Worm (Caenorhabditis elegans): ENCODE measurements around the gene ZK287.7.

Gene ZK287.7

DNA sequence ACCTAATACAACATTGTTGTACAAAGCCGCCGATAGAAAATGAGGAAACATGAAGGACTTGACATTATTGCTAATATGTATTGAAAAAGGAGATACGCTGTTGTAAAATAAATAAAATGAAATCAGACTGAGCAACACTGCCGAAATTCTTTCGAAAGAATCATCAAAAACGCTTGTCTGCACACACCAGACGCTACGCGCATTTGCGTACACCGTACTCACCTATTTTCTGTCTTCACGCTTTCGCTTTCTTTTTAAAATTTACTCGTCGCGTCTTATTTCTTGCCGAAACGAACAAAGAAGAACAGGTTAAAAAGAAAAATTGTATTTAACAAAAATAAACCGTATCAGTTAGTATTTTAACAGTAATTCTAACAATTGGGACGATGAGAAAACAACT lies 2.1 kb upstream of the ZK287.7 start (continued):
- TF ChIP-seq nhr-28 (tag; optimal IDR thresholded peaks at IDR 0.05) (peak; percentile 63), duxl-1 (tag; optimal IDR thresholded peaks at IDR 0.05; ENCODE audit: poor library complexity) (peak; percentile 7), Y105C5A.15 (GFP tag; IDR thresholded peaks at IDR 0.05) (no peak), nhr-11 (tag; optimal IDR thresholded peaks at IDR 0.05) (no peak), Y5F2A.4 (GFP tag; optimal IDR thresholded peaks at IDR 0.05) (no peak), T20F7.1 (GFP tag; optimal IDR thresholded peaks at IDR 0.05) (peak; percentile 6), ama-1 (optimal IDR thresholded peaks at IDR 0.05) (peak; percentile 39), lin-13 (GFP tag; optimal IDR thresholded peaks at IDR 0.05) (no peak), dmd-8 (GFP tag; IDR thresholded peaks at IDR 0.05) (no peak), arid-1 (GFP tag; conservative IDR thresholded peaks at IDR 0.05) (peak; percentile 51; the same call in 1 of the 2 replicates), egl-27 (tag; optimal IDR thresholded peaks at IDR 0.05) (no peak), Y75B8A.6 (GFP tag; IDR thresholded peaks at IDR 0.05) (no peak), aha-1 (tag) (peak; percentile 97), mes-2 (tag; optimal IDR thresholded peaks at IDR 0.05; ENCODE audit: poor library complexity, severe bottlenecking) (peak; percentile 71), ZK546.5 (tag; optimal IDR thresholded peaks at IDR 0.05) (no peak), daf-16 (GFP tag; optimal IDR thresholded peaks at IDR 0.05) (no peak), daf-16 (tag; optimal IDR thresholded peaks at IDR 0.05) (no peak), rbr-2 (tag; optimal IDR thresholded peaks at IDR 0.05) (no peak), madf-9 (GFP tag; conservative IDR thresholded peaks at IDR 0.05) (no peak), dpl-1 (GFP tag; optimal IDR thresholded peaks at IDR 0.05) (peak; percentile 37), mdt-29 (GFP tag; IDR thresholded peaks at IDR 0.05) (no peak), lin-1 (GFP tag; IDR thresholded peaks at IDR 0.05) (no peak), T26A8.4 (GFP tag; IDR thresholded peaks at IDR 0.05) (no peak), zip-11 (GFP tag; IDR thresholded peaks at IDR 0.05) (no peak), hlh-11 (tag; optimal IDR thresholded peaks at IDR 0.05) (no peak), ZK337.2 (GFP tag; IDR thresholded peaks at IDR 0.05) (no peak)

DNA sequence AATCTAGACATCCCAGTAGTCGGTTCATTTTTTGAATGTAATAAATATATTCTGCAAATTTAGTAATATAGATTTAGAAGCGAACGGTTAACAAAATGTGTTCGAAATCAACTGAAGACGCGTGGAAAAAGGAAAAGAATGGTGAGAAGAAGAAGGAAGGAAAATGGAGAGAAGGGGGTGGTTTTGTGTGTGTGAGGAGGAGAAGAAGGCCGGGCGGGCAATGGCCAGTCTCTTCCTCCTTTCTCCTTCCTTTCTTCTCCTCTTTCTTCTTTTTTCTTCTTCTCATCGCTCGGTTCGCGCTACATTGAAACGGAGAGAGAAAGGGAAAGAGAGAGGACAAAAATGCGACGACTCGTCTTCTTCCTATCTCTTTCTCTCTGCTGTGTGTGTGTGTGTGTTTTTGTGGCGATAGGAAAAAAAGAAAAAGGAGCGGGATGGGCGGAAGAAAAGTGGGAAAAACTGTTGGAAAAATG lies 717 bp upstream of the ZK287.7 start, which contains the start of gene ztf-9:
ztf-9 (minus strand) TSS at position 51 of the 473 bp plus-strand sequence.
- no peak for TF ChIP-seq aha-1 (tag)
- no peak for TF ChIP-seq nhr-48 (tag; optimal IDR thresholded peaks at IDR 0.05)
- no peak for TF ChIP-seq nhr-42 (GFP tag; IDR thresholded peaks at IDR 0.05)
- TF ChIP-seq ceh-28 (tag; optimal IDR thresholded peaks at IDR 0.05), result no peak
- TF ChIP-seq ces-1 (GFP tag; optimal IDR thresholded peaks at IDR 0.05), result no peak
- no peak for TF ChIP-seq daf-12 (tag; optimal IDR thresholded peaks at IDR 0.05)
- TF ChIP-seq mep-1 (tag; optimal IDR thresholded peaks at IDR 0.05), result peak; percentile 71
- TF ChIP-seq unc-62 (GFP tag; optimal IDR thresholded peaks at IDR 0.05 in 1 of 2), result peak in 1 of 2 experiments; percentile 92
- TF ChIP-seq unc-62 (tag; optimal IDR thresholded peaks at IDR 0.05), result no peak
- TF ChIP-seq egl-43 (GFP tag; IDR thresholded peaks at IDR 0.05), result no peak
- no peak for TF ChIP-seq zip-11 (GFP tag; IDR thresholded peaks at IDR 0.05)
- no peak for TF ChIP-seq spr-1 (tag; optimal IDR thresholded peaks at IDR 0.05)
- TF ChIP-seq nhr-10 (tag; optimal IDR thresholded peaks at IDR 0.05), result no peak
- no peak for TF ChIP-seq zip-2 (tag; optimal IDR thresholded peaks at IDR 0.05)
- TF ChIP-seq saeg-2 (GFP tag; IDR thresholded peaks at IDR 0.05), result no peak
- peak; percentile 64 for TF ChIP-seq nhr-77 (tag; optimal IDR thresholded peaks at IDR 0.05)
- TF ChIP-seq pqm-1 (tag; optimal IDR thresholded peaks at IDR 0.05), result peak; percentile 11
- no peak for TF ChIP-seq dmd-8 (GFP tag; IDR thresholded peaks at IDR 0.05)
- no peak for TF ChIP-seq ceh-62 (tag; optimal IDR thresholded peaks at IDR 0.05)
- no peak for TF ChIP-seq nhr-102 (tag; optimal IDR thresholded peaks at IDR 0.05)
- no peak for TF ChIP-seq snpc-1.2 (GFP tag; IDR thresholded peaks at IDR 0.05)
- TF ChIP-seq lin-38 (GFP tag; IDR thresholded peaks at IDR 0.05), result no peak; the same call in 1 of the 2 replicates
- no peak for TF ChIP-seq vab-7 (GFP tag; IDR thresholded peaks at IDR 0.05)
- TF ChIP-seq jun-1 (tag; optimal IDR thresholded peaks at IDR 0.05), result no peak
- peak; percentile 77 for TF ChIP-seq hlh-11 (tag; optimal IDR thresholded peaks at IDR 0.05)
- peak; percentile 48 for TF ChIP-seq rbr-2 (tag; optimal IDR thresholded peaks at IDR 0.05)
- no peak for TF ChIP-seq madf-5 (GFP tag; IDR thresholded peaks at IDR 0.05)
- no peak for TF ChIP-seq hif-1 (tag; optimal IDR thresholded peaks at IDR 0.05)
- no peak for TF ChIP-seq D1046.2 (GFP tag; IDR thresholded peaks at IDR 0.05)
- TF ChIP-seq F49E8.2 (tag; optimal IDR thresholded peaks at IDR 0.05; ENCODE audit: borderline replicate concordance), result no peak
- peak; percentile 83 for TF ChIP-seq hmg-1.1 (GFP tag; IDR thresholded peaks at IDR 0.05)
- TF ChIP-seq lin-15B (tag; optimal IDR thresholded peaks at IDR 0.05), result no peak
